Worm (Caenorhabditis elegans): ENCODE measurements around the gene bath-39.

DNA sequence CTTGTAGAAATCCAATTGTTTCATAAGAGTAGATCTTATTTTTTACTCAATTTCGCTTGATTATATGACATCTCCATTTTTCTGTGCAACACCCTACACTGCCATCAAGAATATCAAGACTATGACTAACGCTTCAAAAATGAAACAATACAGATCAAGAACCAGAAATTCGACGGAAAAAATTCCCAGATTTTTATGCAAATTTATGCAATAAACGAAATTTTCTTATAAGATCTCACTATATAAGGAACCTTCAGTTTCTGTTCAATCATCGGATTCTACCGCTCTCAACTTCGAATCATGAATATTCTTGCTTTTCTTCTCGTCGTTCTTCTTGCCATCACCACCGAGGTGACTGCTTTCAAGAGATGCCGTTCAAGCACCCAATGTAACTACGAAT lies 47.1 kb downstream of the bath-39 start, which contains the start of gene R11G10.4:
- no peak for TF ChIP-seq nhr-41 (GFP tag; IDR thresholded peaks at IDR 0.05)
- no peak for TF ChIP-seq hlh-30 (tag; optimal IDR thresholded peaks at IDR 0.05; ENCODE audit: insufficient read depth)
- no peak for TF ChIP-seq pqm-1 (tag; optimal IDR thresholded peaks at IDR 0.05)
